Worm (Caenorhabditis elegans) whole organism, late embryonic: ENCODE results near the gene spt-5.

Experiments used
- C08G9.2 ChIP-seq: sonication (generic microtip); optimal IDR thresholded peaks from 2 replicates; lab custom pipeline; 2016; ENCODE audit warnings: mild to moderate bottlenecking, missing genetic modification characterization, moderate library complexity, missing compliant biosample characterization
- F13H6.1 ChIP-seq: sonication (generic microtip); optimal IDR thresholded peaks from 2 replicates; lab custom pipeline; 2016; ENCODE audit warnings: missing genetic modification characterization, missing compliant biosample characterization
- K02D7.2 ChIP-seq: sonication (generic microtip); optimal IDR thresholded peaks from 2 replicates; lab custom pipeline; 2017; ENCODE audit warnings: mild to moderate bottlenecking, missing genetic modification characterization, missing compliant biosample characterization
- K09A11.1 ChIP-seq: sonication (generic microtip); optimal IDR thresholded peaks from 2 replicates; lab custom pipeline; 2017; ENCODE audit warnings: antibody characterized with exemption, mild to moderate bottlenecking, missing genetic modification characterization, missing compliant biosample characterization; ENCODE audit not compliant: insufficient read depth
- ahr-1 ChIP-seq: sonication (generic microtip); optimal IDR thresholded peaks from 2 replicates; lab custom pipeline; 2016; ENCODE audit warnings: missing genetic modification characterization, missing compliant biosample characterization
- ceh-14 ChIP-seq: sonication (generic microtip); optimal IDR thresholded peaks from 2 replicates; lab custom pipeline; 2016; ENCODE audit warnings: missing genotype, missing genetic modification characterization, missing compliant biosample characterization
- ceh-18 ChIP-seq: sonication (generic microtip); optimal IDR thresholded peaks from 2 replicates; lab custom pipeline; 2016; ENCODE audit warnings: missing genetic modification characterization, missing compliant biosample characterization
- ceh-19 ChIP-seq: fragments of 200-800 bp; sonication (Bioruptor generic); optimal IDR thresholded peaks from 2 replicates; lab custom pipeline; 2018; ENCODE audit warnings: mild to moderate bottlenecking, missing genetic modification characterization, missing compliant biosample characterization
- ceh-24 ChIP-seq: sonication (generic microtip); optimal IDR thresholded peaks from 2 replicates; lab custom pipeline; 2016; ENCODE audit warnings: mild to moderate bottlenecking, missing genetic modification characterization, missing compliant biosample characterization
- ceh-30 ChIP-seq: fragments of 150-350 bp; optimal IDR thresholded peaks from 2 replicates; lab custom pipeline; 2014; ENCODE audit warnings: missing biosample characterization, missing genetic modification characterization
- ceh-31 ChIP-seq: sonication (generic microtip); optimal IDR thresholded peaks from 2 replicates; lab custom pipeline; 2016; ENCODE audit warnings: missing genetic modification characterization, missing compliant biosample characterization
- ceh-9 ChIP-seq: sonication (generic microtip); optimal IDR thresholded peaks from 2 replicates; lab custom pipeline; 2016; ENCODE audit warnings: mild to moderate bottlenecking, missing genetic modification characterization, inconsistent platforms, missing compliant biosample characterization
- che-1 ChIP-seq: sonication (generic microtip); optimal IDR thresholded peaks from 2 replicates; lab custom pipeline; 2016; ENCODE audit warnings: mild to moderate bottlenecking, missing genetic modification characterization, missing compliant biosample characterization
- dve-1 ChIP-seq: sonication (generic microtip); optimal IDR thresholded peaks from 2 replicates; lab custom pipeline; 2017; ENCODE audit warnings: antibody characterized with exemption, mild to moderate bottlenecking, missing genetic modification characterization, missing compliant biosample characterization
- fkh-10 ChIP-seq: fragments of 150-350 bp; optimal IDR thresholded peaks from 2 replicates; lab custom pipeline; 2014; ENCODE audit warnings: missing biosample characterization, missing genetic modification reagents, missing genetic modification characterization
- hlh-13 ChIP-seq: fragments of 200-800 bp; sonication (Bioruptor generic); optimal IDR thresholded peaks from 2 replicates; lab custom pipeline; 2018; ENCODE audit warnings: mild to moderate bottlenecking, missing genetic modification characterization, missing compliant biosample characterization
- hlh-30 ChIP-seq: sonication (generic microtip); optimal IDR thresholded peaks from 2 replicates; lab custom pipeline; 2017; ENCODE audit warnings: antibody characterized with exemption, missing genetic modification characterization, missing compliant biosample characterization; ENCODE audit not compliant: insufficient read depth
- hlh-8 ChIP-seq: sonication (generic microtip); optimal IDR thresholded peaks from 2 replicates; lab custom pipeline; 2016; ENCODE audit warnings: missing genotype, missing genetic modification characterization, missing compliant biosample characterization
- lim-6 ChIP-seq: sonication (generic microtip); optimal IDR thresholded peaks from 2 replicates; lab custom pipeline; 2016; ENCODE audit warnings: missing genetic modification characterization, missing compliant biosample characterization
- lin-11 ChIP-seq: fragments of 200-800 bp; sonication (Bioruptor generic); optimal IDR thresholded peaks from 2 replicates; lab custom pipeline; 2018; ENCODE audit warnings: mild to moderate bottlenecking, missing genetic modification characterization, missing compliant biosample characterization
- madf-2 ChIP-seq: sonication (generic microtip); optimal IDR thresholded peaks from 2 replicates; lab custom pipeline; 2017; ENCODE audit warnings: missing genetic modification characterization, missing compliant biosample characterization
- mec-3 ChIP-seq: sonication (generic microtip); optimal IDR thresholded peaks from 2 replicates; lab custom pipeline; 2016; ENCODE audit warnings: borderline replicate concordance, missing genetic modification characterization, missing compliant biosample characterization
- pag-3 ChIP-seq: sonication (generic microtip); optimal IDR thresholded peaks from 2 replicates; lab custom pipeline; 2016; ENCODE audit warnings: missing compliant biosample characterization, missing genetic modification characterization, borderline replicate concordance
- pha-2 ChIP-seq: sonication (generic microtip); optimal IDR thresholded peaks from 2 replicates; lab custom pipeline; 2017; ENCODE audit warnings: mild to moderate bottlenecking, missing genetic modification characterization, missing compliant biosample characterization
- pha-4 ChIP-seq: fragments of 150-350 bp; optimal IDR thresholded peaks from 2 replicates; lab custom pipeline; 2018; ENCODE audit warnings: missing biosample characterization, missing genetic modification reagents, missing genetic modification characterization
- pros-1 ChIP-seq: fragments of 150-350 bp; optimal IDR thresholded peaks from 2 replicates; lab custom pipeline; 2014; ENCODE audit warnings: missing biosample characterization, missing genetic modification reagents, missing genetic modification characterization
- ref-2 ChIP-seq: sonication (generic microtip); optimal IDR thresholded peaks from 2 replicates; lab custom pipeline; 2016; ENCODE audit warnings: missing genetic modification characterization, missing compliant biosample characterization
- sox-4 ChIP-seq: sonication (generic microtip); optimal IDR thresholded peaks from 2 replicates; lab custom pipeline; 2017; ENCODE audit warnings: mild to moderate bottlenecking, missing genetic modification characterization, inconsistent platforms, missing compliant biosample characterization
- syd-9 ChIP-seq: sonication (generic microtip); optimal IDR thresholded peaks from 2 replicates; lab custom pipeline; 2016; ENCODE audit warnings: mild to moderate bottlenecking, missing genetic modification characterization, moderate library complexity, missing compliant biosample characterization
- tbx-2 ChIP-seq: sonication (generic microtip); optimal IDR thresholded peaks from 2 replicates; lab custom pipeline; 2016; ENCODE audit warnings: missing genetic modification characterization, missing compliant biosample characterization
- unc-55 ChIP-seq: sonication (generic microtip); optimal IDR thresholded peaks from 2 replicates; lab custom pipeline; 2017; ENCODE audit warnings: missing biosample characterization, missing genetic modification reagents, missing genetic modification characterization
- ztf-16 ChIP-seq: sonication (generic microtip); optimal IDR thresholded peaks from 2 replicates; lab custom pipeline; 2017; ENCODE audit warnings: missing genetic modification characterization, missing compliant biosample characterization

Gene spt-5

DNA sequence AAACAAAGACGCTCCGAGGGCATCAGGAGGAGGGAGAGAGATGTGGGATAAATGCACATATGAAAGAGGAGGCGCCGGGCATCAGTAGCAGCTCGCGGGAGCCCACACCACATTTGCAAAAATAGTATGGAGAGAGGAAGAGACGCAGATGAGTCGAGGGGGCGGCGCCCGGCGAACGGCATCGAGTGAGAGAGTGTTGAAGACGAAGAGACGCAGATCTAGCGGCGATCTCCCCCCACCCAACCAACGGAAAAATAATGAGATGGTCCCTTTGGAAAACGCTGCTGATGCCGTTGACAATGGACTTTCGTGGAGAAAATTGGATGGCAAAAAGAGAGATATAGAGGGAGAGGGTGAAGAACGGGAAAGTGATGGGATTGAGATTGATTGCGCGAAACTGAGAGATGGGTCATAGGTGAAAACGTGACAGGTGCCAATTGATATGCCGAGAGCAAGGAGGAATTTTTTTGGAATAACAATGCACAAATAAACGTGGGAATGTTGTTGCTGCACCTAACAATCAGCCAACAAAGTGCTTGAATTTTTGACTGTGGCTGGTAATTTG is 38.8 kb upstream of the spt-5 start (continued):
- no peak for TF ChIP-seq pag-3 (tag; lab: Kevin White, UChicago)
- peak; percentile 36 for TF ChIP-seq ceh-14 (tag; lab: Kevin White, UChicago)
- TF ChIP-seq, all 69 proteins: peak for 5

DNA sequence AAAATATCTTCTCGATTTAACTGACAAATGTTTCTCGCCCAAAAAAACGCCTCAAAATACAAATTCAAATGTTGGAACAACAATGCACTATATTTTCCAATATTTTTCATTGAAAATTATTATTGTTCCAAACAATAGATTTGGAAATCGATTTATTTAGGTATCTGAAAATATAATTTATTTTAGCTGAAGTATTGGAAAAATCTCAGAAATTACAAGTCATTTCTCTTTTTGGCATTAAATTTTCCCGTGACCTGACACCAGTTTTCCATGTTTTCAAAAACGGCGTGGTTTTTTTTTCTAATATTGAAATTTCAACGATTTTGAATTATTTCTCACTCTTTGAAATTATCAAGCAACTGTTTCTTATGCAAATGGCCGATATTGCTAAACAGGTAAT is 38.2 kb upstream of the spt-5 start, which contains the start of gene spe-17:
spe-17 (plus strand) TSS at position 301 of the 400 bp plus-strand sequence.
- TF ChIP-seq ztf-16 (tag; lab: Kevin White, UChicago) (no peak), fkh-10 (GFP tag; lab: Kevin White, UChicago) (no peak)

DNA sequence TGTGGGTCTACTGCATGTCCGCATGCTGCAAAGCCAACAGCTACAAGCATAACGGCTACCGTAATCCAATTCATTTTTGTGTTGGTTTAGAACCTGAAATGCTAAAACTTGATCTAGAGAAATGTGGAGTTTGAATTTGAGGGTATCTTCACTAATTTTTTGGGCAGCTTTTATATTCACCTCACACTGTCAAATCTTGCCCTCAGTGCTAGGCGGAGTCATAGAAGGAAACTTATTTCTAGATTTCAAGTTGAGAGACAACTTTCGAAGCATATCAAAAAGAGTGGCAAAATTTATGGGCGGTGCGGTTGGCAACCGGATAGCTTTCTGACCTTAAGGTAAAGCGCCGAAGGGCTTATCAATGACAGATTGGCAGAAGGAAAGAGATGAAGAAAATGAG is 35.7 kb upstream of the spt-5 start, which contains the start of gene lips-6:
lips-6 (minus strand) TSS at position 101 of the 400 bp plus-strand sequence.
- no peak for TF ChIP-seq madf-2 (tag; lab: Kevin White, UChicago)
- TF ChIP-seq unc-55 (GFP tag; lab: Kevin White, UChicago) = no peak
- no peak for TF ChIP-seq F13H6.1 (tag; lab: Kevin White, UChicago)
- no peak for TF ChIP-seq ceh-9 (tag; lab: Kevin White, UChicago)
- TF ChIP-seq pha-2 = no peak
- no peak for TF ChIP-seq dve-1
- TF ChIP-seq tbx-2 (tag; lab: Kevin White, UChicago) = no peak
- TF ChIP-seq hlh-30 (tag; lab: Kevin White, UChicago) = no peak

DNA sequence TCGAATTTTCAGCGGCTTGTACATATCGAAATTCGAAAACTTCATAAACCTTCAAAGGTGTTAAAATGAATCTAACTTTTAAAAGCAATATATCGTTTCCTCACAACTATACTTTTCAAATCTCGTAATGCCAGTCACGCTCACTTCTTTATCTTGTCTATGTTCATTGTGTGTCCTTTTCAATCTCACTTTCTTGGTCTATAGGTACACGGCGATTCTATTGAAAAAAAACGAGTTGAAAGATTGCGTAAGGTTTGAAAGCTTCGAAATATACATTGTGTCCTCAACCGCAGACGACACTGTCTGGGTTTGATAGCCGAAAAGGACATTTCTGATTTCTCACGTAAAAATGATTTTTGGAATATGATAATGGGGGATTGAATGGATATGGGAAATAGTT is 32.4 kb upstream of the spt-5 start:
- TF ChIP-seq K09A11.1 = no peak
- no peak for TF ChIP-seq madf-2 (tag; lab: Kevin White, UChicago)
- TF ChIP-seq ceh-14 (tag; lab: Kevin White, UChicago) = no peak
- no peak for TF ChIP-seq sox-4 (tag; lab: Kevin White, UChicago)
- TF ChIP-seq ceh-24 = no peak
- no peak for TF ChIP-seq K02D7.2 (tag; lab: Kevin White, UChicago)
- no peak for TF ChIP-seq C08G9.2
- TF ChIP-seq hlh-13 (GFP tag; lab: Kevin White, UChicago) = no peak
- TF ChIP-seq lin-11 (tag; lab: Kevin White, UChicago) = no peak
- TF ChIP-seq ceh-19 (GFP tag; lab: Kevin White, UChicago) = no peak
- TF ChIP-seq ahr-1 = no peak
- TF ChIP-seq pha-2 = no peak
- TF ChIP-seq lim-6 (tag; lab: Kevin White, UChicago) = no peak
- TF ChIP-seq ceh-31 (tag; lab: Kevin White, UChicago) = no peak
- TF ChIP-seq ref-2 (tag; lab: Kevin White, UChicago) = no peak
- no peak for TF ChIP-seq pha-4 (tag; lab: Kevin White, UChicago)
- TF ChIP-seq, all 69 proteins: peak for 0

DNA sequence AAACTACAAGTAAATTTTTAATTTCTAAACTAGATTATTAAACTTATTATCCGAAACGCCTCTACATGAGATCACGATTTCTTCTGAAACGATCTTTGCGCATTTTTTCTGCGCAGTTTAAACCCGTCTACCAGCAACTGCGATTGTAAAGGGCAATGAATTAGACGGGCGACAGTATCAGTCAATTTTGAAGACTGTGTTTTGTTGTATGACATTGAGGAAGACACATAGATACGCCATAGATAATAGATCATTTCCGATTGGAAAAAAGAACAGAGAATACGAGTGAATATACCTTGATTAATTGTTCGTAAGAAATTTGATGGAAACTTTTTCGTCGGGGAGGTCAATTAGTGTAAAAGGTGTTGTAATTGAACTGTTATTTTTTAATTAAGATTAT is 29.9 kb upstream of the spt-5 start:
- no peak for TF ChIP-seq sox-4 (tag; lab: Kevin White, UChicago)
- TF ChIP-seq ceh-30 (tag; lab: Kevin White, UChicago) = no peak
- no peak for TF ChIP-seq ref-2 (tag; lab: Kevin White, UChicago)
- TF ChIP-seq mec-3 (tag; lab: Kevin White, UChicago) = no peak
- no peak for TF ChIP-seq pros-1
- no peak for TF ChIP-seq hlh-30 (tag; lab: Kevin White, UChicago)
- TF ChIP-seq madf-2 (tag; lab: Kevin White, UChicago) = no peak
- no peak for TF ChIP-seq K02D7.2 (tag; lab: Kevin White, UChicago)
- no peak for TF ChIP-seq ceh-18 (tag; lab: Kevin White, UChicago)
- no peak for TF ChIP-seq dve-1
- TF ChIP-seq hlh-8 (tag; lab: Kevin White, UChicago) = no peak
- no peak for TF ChIP-seq syd-9
- TF ChIP-seq che-1 = no peak
- TF ChIP-seq ceh-31 (tag; lab: Kevin White, UChicago) = no peak
- TF ChIP-seq pha-2 = no peak
- no peak for TF ChIP-seq ztf-16 (tag; lab: Kevin White, UChicago)
